Worm (Caenorhabditis elegans) whole organism, L1 larva: Measurements from ENCODE around the gene C50F7.6.

ENCODE experiments used
- C04F5.9 ChIP-seq: sonication (generic microtip); optimal IDR thresholded peaks from 2 replicates; lab custom pipeline; 2016; ENCODE audit warnings: missing genetic modification characterization, missing compliant biosample characterization
- Y116A8C.19 ChIP-seq: sonication (generic microtip); optimal IDR thresholded peaks from 2 replicates; lab custom pipeline; 2016; ENCODE audit warnings: missing compliant biosample characterization, missing genetic modification characterization, borderline replicate concordance
- alr-1 ChIP-seq: fragments of 200-800 bp; sonication (Bioruptor generic); optimal IDR thresholded peaks from 2 replicates; lab custom pipeline; 2018; ENCODE audit warnings: borderline replicate concordance, mild to moderate bottlenecking, missing genetic modification characterization, missing compliant biosample characterization
- ama-1 ChIP-seq: fragments of 150-350 bp; optimal IDR thresholded peaks from 2 replicates; lab custom pipeline; 2014
- ceh-8 ChIP-seq: fragments of 200-800 bp; sonication (Bioruptor generic); optimal IDR thresholded peaks from 2 replicates; lab custom pipeline; 2018; ENCODE audit warnings: mild to moderate bottlenecking, missing genetic modification characterization, moderate library complexity, missing compliant biosample characterization
- ceh-82 ChIP-seq, 3 experiments: fragments of 150-350 bp in 1 of 3; sonication (generic microtip) in 2 of 3; optimal IDR thresholded peaks; 2 replicates each; lab custom pipeline; 2014 to 2017; ENCODE audit warnings: missing biosample characterization in 3 of 3, missing genetic modification characterization in 3 of 3
- ceh-88 ChIP-seq: fragments of 200-800 bp; sonication (Bioruptor generic); IDR thresholded peaks from 2 replicates; pipeline ENCODE4 v1.3.6; 2022; ENCODE audit warnings: missing genetic modification characterization, missing compliant biosample characterization
- ceh-90 ChIP-seq: sonication (generic microtip); optimal IDR thresholded peaks from 2 replicates; lab custom pipeline; 2016; ENCODE audit warnings: missing genetic modification characterization, missing compliant biosample characterization
- dpl-1 ChIP-seq, 3 experiments: fragments of 150-350 bp in 2 of 3; sonication (generic microtip) in 1 of 3; optimal IDR thresholded peaks; 2 replicates each; lab custom pipeline; 2014 to 2017; ENCODE audit warnings: missing biosample characterization in 3 of 3, missing genetic modification characterization in 3 of 3, missing genetic modification reagents in 3 of 3
- egl-27 ChIP-seq, 2 experiments: fragments of 150-350 bp in 1 of 2; sonication (generic microtip); optimal IDR thresholded peaks; 3 replicates each; lab custom pipeline; 2017 to 2018; ENCODE audit warnings: missing biosample characterization in 2 of 2, missing genetic modification characterization in 2 of 2, missing genetic modification reagents in 2 of 2
- elt-2 ChIP-seq: sonication (generic microtip); optimal IDR thresholded peaks from 2 replicates; lab custom pipeline; 2016; ENCODE audit warnings: missing genetic modification characterization, mild to moderate bottlenecking, inconsistent platforms, missing compliant biosample characterization, missing genetic modification reagents
- elt-3 ChIP-seq, 6 experiments: fragments of 150-350 bp in 1 of 6; sonication (generic microtip); optimal IDR thresholded peaks; 2 replicates each; lab custom pipeline; 2017 to 2018; ENCODE audit warnings: missing biosample characterization in 6 of 6, missing genetic modification characterization in 6 of 6, inconsistent platforms in 1 of 6
- fkh-10 ChIP-seq: sonication (generic microtip); optimal IDR thresholded peaks from 2 replicates; lab custom pipeline; 2017; ENCODE audit warnings: missing biosample characterization, missing genetic modification reagents, missing genetic modification characterization
- fkh-4 ChIP-seq: sonication (generic microtip); optimal IDR thresholded peaks from 2 replicates; lab custom pipeline; 2016; ENCODE audit warnings: missing compliant biosample characterization, missing genetic modification characterization, borderline replicate concordance
- fkh-8 ChIP-seq: sonication (generic microtip); optimal IDR thresholded peaks from 2 replicates; lab custom pipeline; 2016; ENCODE audit warnings: mild to moderate bottlenecking, missing genetic modification characterization, missing compliant biosample characterization
- fos-1 ChIP-seq: fragments of 150-350 bp; optimal IDR thresholded peaks from 2 replicates; lab custom pipeline; 2014; ENCODE audit warnings: missing biosample characterization, missing genetic modification characterization
- grh-1 ChIP-seq: fragments of 200-800 bp; sonication (Bioruptor generic); IDR thresholded peaks from 2 replicates; pipeline ENCODE4 v1.3.6; 2022; ENCODE audit warnings: missing genetic modification reagents, missing genetic modification characterization, missing compliant biosample characterization
- hlh-17 ChIP-seq: fragments of 200-800 bp; sonication (Bioruptor generic); optimal IDR thresholded peaks from 2 replicates; lab custom pipeline; 2018; ENCODE audit warnings: missing genetic modification characterization, mild to moderate bottlenecking, missing compliant biosample characterization, moderate library complexity, borderline replicate concordance
- irx-1 ChIP-seq: sonication (generic microtip); optimal IDR thresholded peaks from 2 replicates; lab custom pipeline; 2016; ENCODE audit warnings: missing genetic modification characterization, missing compliant biosample characterization
- lin-13 ChIP-seq: fragments of 150-350 bp; optimal IDR thresholded peaks from 2 replicates; lab custom pipeline; 2014; ENCODE audit warnings: missing biosample characterization, missing genetic modification reagents, missing genetic modification characterization
- lin-35 ChIP-seq, 2 experiments: fragments of 150-350 bp; optimal IDR thresholded peaks; 2 replicates each; lab custom pipeline; 2014; ENCODE audit warnings: missing biosample characterization in 2 of 2, missing genetic modification characterization in 2 of 2, missing genetic modification reagents in 2 of 2
- mab-9 ChIP-seq: fragments of 200-800 bp; sonication (Bioruptor generic); IDR thresholded peaks from 2 replicates; pipeline ENCODE4 v1.3.6; 2022; ENCODE audit warnings: missing genetic modification reagents, missing genetic modification characterization, missing compliant biosample characterization
- mep-1 ChIP-seq: fragments of 150-350 bp; optimal IDR thresholded peaks from 2 replicates; lab custom pipeline; 2014; ENCODE audit warnings: missing biosample characterization, missing genetic modification characterization
- nhr-28 ChIP-seq: fragments of 150-350 bp; optimal IDR thresholded peaks from 2 replicates; lab custom pipeline; 2014; ENCODE audit warnings: missing biosample characterization, missing genetic modification characterization
- nhr-47 ChIP-seq: sonication (generic microtip); optimal IDR thresholded peaks from 2 replicates; lab custom pipeline; 2016; ENCODE audit warnings: mild to moderate bottlenecking, missing genetic modification characterization, moderate library complexity, missing compliant biosample characterization
- nhr-71 ChIP-seq: sonication (generic microtip); optimal IDR thresholded peaks from 2 replicates; lab custom pipeline; 2016; ENCODE audit warnings: mild to moderate bottlenecking, missing genetic modification characterization, moderate library complexity, missing compliant biosample characterization
- nhr-76 ChIP-seq: sonication (generic microtip); optimal IDR thresholded peaks from 2 replicates; lab custom pipeline; 2017; ENCODE audit warnings: missing biosample characterization, missing genetic modification characterization
- nhr-84 ChIP-seq: sonication (generic microtip); optimal IDR thresholded peaks from 2 replicates; lab custom pipeline; 2017; ENCODE audit warnings: missing biosample characterization, missing genetic modification characterization
- nhr-85 ChIP-seq: sonication (generic microtip); peaks from one replicate; lab custom pipeline; 2016; ENCODE audit warnings: missing genetic modification characterization, inconsistent platforms, missing compliant biosample characterization
- pax-3 ChIP-seq: fragments of 200-800 bp; sonication (Bioruptor generic); optimal IDR thresholded peaks from 2 replicates; lab custom pipeline; 2018; ENCODE audit warnings: mild to moderate bottlenecking, missing genetic modification characterization, moderate library complexity, missing compliant biosample characterization
- rnt-1 ChIP-seq: sonication (generic microtip); optimal IDR thresholded peaks from 2 replicates; lab custom pipeline; 2016; ENCODE audit warnings: mild to moderate bottlenecking, missing genetic modification characterization, moderate library complexity, missing compliant biosample characterization
- sptf-1 ChIP-seq: fragments of 150-350 bp; optimal IDR thresholded peaks from 2 replicates; lab custom pipeline; 2014; ENCODE audit warnings: missing biosample characterization, missing genetic modification characterization
- swsn-7 ChIP-seq: sonication (generic microtip); optimal IDR thresholded peaks from 2 replicates; lab custom pipeline; 2016; ENCODE audit warnings: missing genetic modification characterization, missing compliant biosample characterization
- tlp-1 ChIP-seq: fragments of 150-350 bp; optimal IDR thresholded peaks from 2 replicates; lab custom pipeline; 2014; ENCODE audit warnings: missing biosample characterization, missing genetic modification characterization
- unc-30 ChIP-seq: sonication (generic microtip); optimal IDR thresholded peaks from 2 replicates; lab custom pipeline; 2017; ENCODE audit warnings: missing biosample characterization, missing genetic modification characterization
- unc-62 ChIP-seq: fragments of 150-350 bp; optimal IDR thresholded peaks from 2 replicates; lab custom pipeline; 2014; ENCODE audit warnings: missing biosample characterization, missing genetic modification reagents, missing genetic modification characterization
- unc-86 ChIP-seq: sonication (generic microtip); optimal IDR thresholded peaks from 2 replicates; lab custom pipeline; 2016; ENCODE audit warnings: missing genetic modification characterization, missing compliant biosample characterization
- vab-15 ChIP-seq: sonication (generic microtip); optimal IDR thresholded peaks from 2 replicates; lab custom pipeline; 2017; ENCODE audit warnings: missing genotype, mild to moderate bottlenecking, missing genetic modification characterization, missing compliant biosample characterization
- xbp-1 ChIP-seq: sonication (generic microtip); optimal IDR thresholded peaks from 2 replicates; lab custom pipeline; 2016; ENCODE audit warnings: missing genetic modification characterization, missing compliant biosample characterization
- zip-4 ChIP-seq: fragments of 200-800 bp; sonication (Bioruptor generic); optimal IDR thresholded peaks from 2 replicates; lab custom pipeline; 2018; ENCODE audit warnings: mild to moderate bottlenecking, missing genetic modification characterization, moderate library complexity, missing compliant biosample characterization
- ztf-4 ChIP-seq: fragments of 150-350 bp; optimal IDR thresholded peaks from 2 replicates; lab custom pipeline; 2014; ENCODE audit warnings: missing biosample characterization, missing genetic modification characterization

Gene C50F7.6

ce11 chrIV:7722806-7723205 is at the start of gene C50F7.6:
Gene C50F7.6, minus strand, starts transcription at chrIV:7723199.
- TF ChIP-seq elt-2 (tag; lab: Kevin White, UChicago) (no peak), ceh-82 (tag; optimal IDR thresholded peaks at IDR 0.05; lab: Kevin White, UChicago) (no peak), nhr-28 (tag; lab: Kevin White, UChicago) (no peak), unc-30 (tag; lab: Kevin White, UChicago) (no peak), ceh-90 (tag; lab: Kevin White, UChicago) (no peak), lin-13 (GFP tag; lab: Kevin White, UChicago) (no peak), ceh-8 (GFP tag; lab: Kevin White, UChicago) (no peak), grh-1 (no peak), irx-1 (tag; lab: Kevin White, UChicago) (no peak), pax-3 (tag; lab: Kevin White, UChicago) (no peak), alr-1 (tag; lab: Kevin White, UChicago) (no peak), ceh-88 (GFP tag; lab: Robert Waterston, UW) (no peak), unc-86 (tag; lab: Kevin White, UChicago) (no peak), zip-4 (GFP tag; lab: Kevin White, UChicago) (no peak), ztf-4 (tag; lab: Kevin White, UChicago) (no peak), nhr-85 (tag; lab: Kevin White, UChicago) (no peak), nhr-71 (tag; lab: Kevin White, UChicago) (no peak), vab-15 (tag; lab: Kevin White, UChicago) (no peak), ama-1 (lab: Kevin White, UChicago) (no peak), fkh-8 (tag; lab: Kevin White, UChicago) (no peak)
- TF ChIP-seq, all 84 proteins: peak for 0

ce11 chrIV:7770162-7770561 is 47.2 kb upstream of the C50F7.6 start, which contains the start of gene rdl-1:
Gene rdl-1, minus strand, starts transcription at chrIV:7770262.
- TF ChIP-seq mab-9 (GFP tag; lab: Robert Waterston, UW) (no peak), grh-1 (no peak), C04F5.9 (tag; lab: Kevin White, UChicago) (no peak), hlh-17 (GFP tag; lab: Kevin White, UChicago) (no peak), tlp-1 (tag; lab: Kevin White, UChicago) (no peak), nhr-76 (tag; lab: Kevin White, UChicago) (no peak), elt-2 (tag; lab: Kevin White, UChicago) (no peak), fos-1 (tag; lab: Kevin White, UChicago) (no peak), ceh-90 (tag; lab: Kevin White, UChicago) (no peak), unc-62 (GFP tag; lab: Kevin White, UChicago) (no peak), sptf-1 (no peak), nhr-84 (tag; lab: Kevin White, UChicago) (no peak), alr-1 (tag; lab: Kevin White, UChicago) (no peak), mep-1 (tag; lab: Kevin White, UChicago) (no peak), elt-3 (tag; optimal IDR thresholded peaks at IDR 0.05; lab: Kevin White, UChicago) (no peak)

- TF ChIP-seq pax-3 (tag; lab: Kevin White, UChicago) (no peak), swsn-7 (tag; lab: Kevin White, UChicago) (no peak), elt-2 (tag; lab: Kevin White, UChicago) (no peak), rnt-1 (tag; lab: Kevin White, UChicago) (no peak), ama-1 (lab: Kevin White, UChicago) (no peak), fkh-4 (tag; lab: Kevin White, UChicago) (no peak), nhr-71 (tag; lab: Kevin White, UChicago) (no peak), fkh-10 (no peak), dpl-1 (GFP tag; optimal IDR thresholded peaks at IDR 0.05; lab: Kevin White, UChicago) (no peak), nhr-84 (tag; lab: Kevin White, UChicago) (no peak), alr-1 (tag; lab: Kevin White, UChicago) (no peak), egl-27 (tag; optimal IDR thresholded peaks at IDR 0.05; lab: Kevin White, UChicago) (no peak), Y116A8C.19 (tag; lab: Kevin White, UChicago) (no peak), ceh-90 (tag; lab: Kevin White, UChicago) (no peak), xbp-1 (tag; lab: Kevin White, UChicago) (no peak), nhr-47 (no peak), lin-35 (GFP tag; optimal IDR thresholded peaks at IDR 0.05; lab: Kevin White, UChicago) (no peak)
Observed at ce11 chrIV:7764319-7764718, 41.3 kb upstream of the C50F7.6 start.
